Fruit fly (Drosophila melanogaster): ENCODE data around the gene PGRP-LD.
A peak's percentile ranks its signal among the peaks of the same experiment; 100 is the strongest.

Gene PGRP-LD

dm6 chr3L:5810633-5811341, 30.9 kb downstream of the PGRP-LD start, which contains the start of the genes S6k and kri:
TSS of gene S6k (minus strand) at chr3L:5810931.
TSS of gene kri (plus strand) at chr3L:5810973.
- TF ChIP-seq Clk (GFP tag; optimal IDR thresholded peaks at IDR 0.05) (no peak), toe (GFP tag; optimal IDR thresholded peaks at IDR 0.05) (peak; percentile 30), Crg-1 (GFP tag; optimal IDR thresholded peaks at IDR 0.05) (peak; percentile 24), bab1 (GFP tag; optimal IDR thresholded peaks at IDR 0.05) (peak; percentile 46), CG1620 (GFP tag; optimal IDR thresholded peaks at IDR 0.05) (peak; percentile 23), cic (GFP tag; optimal IDR thresholded peaks at IDR 0.05) (peak; percentile 80), kay (GFP tag; ENCODE audit: borderline replicate concordance) (no peak), pad (GFP tag; optimal IDR thresholded peaks at IDR 0.05) (peak; percentile 21), CG11617 (GFP tag; optimal IDR thresholded peaks at IDR 0.05) (peak; percentile 32), CG7101 (tag; optimal IDR thresholded peaks at IDR 0.05) (peak; percentile 35), CG14711 (tag; optimal IDR thresholded peaks at IDR 0.05) (peak; percentile 25), tj (GFP tag; optimal IDR thresholded peaks at IDR 0.05) (peak; percentile 29), CG12768 (GFP tag; optimal IDR thresholded peaks at IDR 0.05) (peak; percentile 68), ovo (GFP tag; optimal IDR thresholded peaks at IDR 0.05) (no peak), CG33017 (tag; optimal IDR thresholded peaks at IDR 0.05) (peak; percentile 59), CG5204 (GFP tag; optimal IDR thresholded peaks at IDR 0.05) (no peak), cnc (optimal IDR thresholded peaks at IDR 0.05) (no peak), CG7045 (GFP tag; optimal IDR thresholded peaks at IDR 0.05) (no peak), Mnt (GFP tag; optimal IDR thresholded peaks at IDR 0.05) (peak; percentile 99), Hr96 (GFP tag; optimal IDR thresholded peaks at IDR 0.05) (no peak)

- TF ChIP-seq CG7101 (tag; optimal IDR thresholded peaks at IDR 0.05): no peak
- TF ChIP-seq Mnt (GFP tag; optimal IDR thresholded peaks at IDR 0.05): peak; percentile 4
- TF ChIP-seq CG5204 (GFP tag; optimal IDR thresholded peaks at IDR 0.05): no peak
- TF ChIP-seq Crg-1 (GFP tag; optimal IDR thresholded peaks at IDR 0.05): peak; percentile 50
- no peak for TF ChIP-seq CG7045 (GFP tag; optimal IDR thresholded peaks at IDR 0.05)
- peak; percentile 27 for TF ChIP-seq bab1 (GFP tag; optimal IDR thresholded peaks at IDR 0.05)
These were observed 33.2 kb downstream of the PGRP-LD start, which contains the start of gene mad2 for dm6 chr3L:5813016-5813415. TSS of gene mad2 (minus strand) at chr3L:5813093.

dm6 chr3L:5817177-5817576, 37.3 kb downstream of the PGRP-LD start:
- TF ChIP-seq CG33017 (tag; optimal IDR thresholded peaks at IDR 0.05) (no peak), cic (GFP tag; optimal IDR thresholded peaks at IDR 0.05) (no peak), Clk (GFP tag; optimal IDR thresholded peaks at IDR 0.05) (no peak), tj (GFP tag; optimal IDR thresholded peaks at IDR 0.05) (no peak), CG5204 (GFP tag; optimal IDR thresholded peaks at IDR 0.05) (no peak), Crg-1 (GFP tag; optimal IDR thresholded peaks at IDR 0.05) (no peak)

- no peak for TF ChIP-seq Hr96 (GFP tag; optimal IDR thresholded peaks at IDR 0.05)
- TF ChIP-seq pad (GFP tag; optimal IDR thresholded peaks at IDR 0.05): no peak
- TF ChIP-seq ovo (GFP tag; optimal IDR thresholded peaks at IDR 0.05): no peak
These were observed 39.5 kb downstream of the PGRP-LD start for dm6 chr3L:5819310-5819709.

dm6 chr3L:5820039-5820438, 40.2 kb downstream of the PGRP-LD start:
- TF ChIP-seq CG7101 (tag; optimal IDR thresholded peaks at IDR 0.05): no peak
- TF ChIP-seq CG14711 (tag; optimal IDR thresholded peaks at IDR 0.05): no peak
- TF ChIP-seq CG12768 (GFP tag; optimal IDR thresholded peaks at IDR 0.05): no peak
- TF ChIP-seq CG11617 (GFP tag; optimal IDR thresholded peaks at IDR 0.05): no peak
- no peak for TF ChIP-seq kay (GFP tag; ENCODE audit: borderline replicate concordance)
- TF ChIP-seq tj (GFP tag; optimal IDR thresholded peaks at IDR 0.05): no peak
- TF ChIP-seq Crg-1 (GFP tag; optimal IDR thresholded peaks at IDR 0.05): no peak
- TF ChIP-seq toe (GFP tag; optimal IDR thresholded peaks at IDR 0.05): no peak
- TF ChIP-seq Clk (GFP tag; optimal IDR thresholded peaks at IDR 0.05): no peak
- TF ChIP-seq cnc (optimal IDR thresholded peaks at IDR 0.05): no peak
- TF ChIP-seq CG5204 (GFP tag; optimal IDR thresholded peaks at IDR 0.05): no peak
- no peak for TF ChIP-seq ovo (GFP tag; optimal IDR thresholded peaks at IDR 0.05)
- no peak for TF ChIP-seq bab1 (GFP tag; optimal IDR thresholded peaks at IDR 0.05)

dm6 chr3L:5820793-5821192, 40.9 kb downstream of the PGRP-LD start:
- TF ChIP-seq pad (GFP tag; optimal IDR thresholded peaks at IDR 0.05): no peak
- TF ChIP-seq tj (GFP tag; optimal IDR thresholded peaks at IDR 0.05): no peak
- TF ChIP-seq CG33017 (tag; optimal IDR thresholded peaks at IDR 0.05): no peak
- TF ChIP-seq Hr96 (GFP tag; optimal IDR thresholded peaks at IDR 0.05): no peak
- no peak for TF ChIP-seq CG7045 (GFP tag; optimal IDR thresholded peaks at IDR 0.05)
- no peak for TF ChIP-seq CG12768 (GFP tag; optimal IDR thresholded peaks at IDR 0.05)
- TF ChIP-seq toe (GFP tag; optimal IDR thresholded peaks at IDR 0.05): no peak
- TF ChIP-seq CG11617 (GFP tag; optimal IDR thresholded peaks at IDR 0.05): no peak
- no peak for TF ChIP-seq cic (GFP tag; optimal IDR thresholded peaks at IDR 0.05)
- no peak for TF ChIP-seq Clk (GFP tag; optimal IDR thresholded peaks at IDR 0.05)
- TF ChIP-seq Crg-1 (GFP tag; optimal IDR thresholded peaks at IDR 0.05): no peak
- no peak for TF ChIP-seq ovo (GFP tag; optimal IDR thresholded peaks at IDR 0.05)
- no peak for TF ChIP-seq CG14711 (tag; optimal IDR thresholded peaks at IDR 0.05)
- TF ChIP-seq Mnt (GFP tag; optimal IDR thresholded peaks at IDR 0.05): no peak
- TF ChIP-seq CG7101 (tag; optimal IDR thresholded peaks at IDR 0.05): no peak
- no peak for TF ChIP-seq CG5204 (GFP tag; optimal IDR thresholded peaks at IDR 0.05)
- no peak for TF ChIP-seq kay (GFP tag; ENCODE audit: borderline replicate concordance)
- no peak for TF ChIP-seq cnc (optimal IDR thresholded peaks at IDR 0.05)
- TF ChIP-seq CG1620 (GFP tag; optimal IDR thresholded peaks at IDR 0.05): no peak
- TF ChIP-seq bab1 (GFP tag; optimal IDR thresholded peaks at IDR 0.05): no peak
